Fruit fly (Drosophila melanogaster) whole organism, embryonic: ENCODE results near the gene Rip11.

Source experiments
- Bgb ChIP-seq: fragments of 200-800 bp; sonication (Bioruptor generic); IDR thresholded peaks from 2 replicates; pipeline ENCODE4 v1.3.6; 2022; ENCODE audit warnings: missing biosample characterization, missing genetic modification characterization; ENCODE audit not compliant: partially characterized antibody
- Bteb2 ChIP-seq: fragments of 200-800 bp; sonication (Bioruptor generic); optimal IDR thresholded peaks from 2 replicates; lab custom pipeline; 2016; ENCODE audit warnings: missing biosample characterization, missing genetic modification characterization
- C15 ChIP-seq: fragments of 200-800 bp; sonication (Bioruptor generic); IDR thresholded peaks from 3 replicates; pipeline ENCODE4 v1.3.6; 2022; ENCODE audit warnings: missing biosample characterization, missing genetic modification characterization
- CG12219 ChIP-seq: fragments of 200-800 bp; sonication (Bioruptor generic); optimal IDR thresholded peaks from 3 replicates; lab custom pipeline; 2018; ENCODE audit warnings: missing biosample characterization, mild to moderate bottlenecking, missing genetic modification characterization
- CG13775 ChIP-seq: fragments of 200-800 bp; sonication (Bioruptor generic); optimal IDR thresholded peaks from 3 replicates; lab custom pipeline; 2017; ENCODE audit warnings: missing biosample characterization, mild to moderate bottlenecking, missing genetic modification characterization
- CG15011 ChIP-seq: fragments of 200-800 bp; sonication (Bioruptor generic); optimal IDR thresholded peaks from 3 replicates; lab custom pipeline; 2018; ENCODE audit warnings: missing biosample characterization, mild to moderate bottlenecking, missing genetic modification characterization
- CG17829 ChIP-seq: fragments of 200-800 bp; optimal IDR thresholded peaks from 2 replicates; lab custom pipeline; 2019; ENCODE audit warnings: missing biosample characterization, mild to moderate bottlenecking, missing genetic modification characterization, moderate library complexity
- CG18764 ChIP-seq: fragments of 200-800 bp; sonication (Bioruptor generic); optimal IDR thresholded peaks from 3 replicates; lab custom pipeline; 2016; ENCODE audit warnings: missing biosample characterization, missing genetic modification characterization
- CG2120 ChIP-seq: fragments of 200-800 bp; sonication (Bioruptor generic); optimal IDR thresholded peaks from 3 replicates; lab custom pipeline; 2016; ENCODE audit warnings: missing biosample characterization, missing genetic modification characterization
- CG2129 ChIP-seq: fragments of 200-800 bp; sonication (Bioruptor generic); IDR thresholded peaks from 2 replicates; pipeline ENCODE4 v1.3.6; 2022; ENCODE audit warnings: missing biosample characterization, missing genetic modification characterization; ENCODE audit not compliant: partially characterized antibody
- CG2678 ChIP-seq: fragments of 200-800 bp; sonication (Bioruptor generic); optimal IDR thresholded peaks from 3 replicates; lab custom pipeline; 2019; ENCODE audit warnings: missing biosample characterization, mild to moderate bottlenecking, missing genetic modification characterization, moderate library complexity
- CG2889 ChIP-seq: fragments of 200-800 bp; sonication (Bioruptor generic); IDR thresholded peaks from 3 replicates; pipeline ENCODE4 v1.3.6; 2022; ENCODE audit warnings: missing biosample characterization, missing genetic modification characterization
- CG31365 ChIP-seq: fragments of 200-800 bp; sonication (Bioruptor generic); optimal IDR thresholded peaks from 2 replicates; lab custom pipeline; 2018; ENCODE audit warnings: missing biosample characterization, mild to moderate bottlenecking, missing genetic modification characterization
- CG3281 ChIP-seq: fragments of 200-800 bp; sonication (Bioruptor generic); optimal IDR thresholded peaks from 3 replicates; lab custom pipeline; 2017; ENCODE audit warnings: missing biosample characterization, mild to moderate bottlenecking, missing genetic modification characterization
- CG33557 ChIP-seq: fragments of 200-800 bp; sonication (Bioruptor generic); optimal IDR thresholded peaks from 2 replicates; lab custom pipeline; 2019; ENCODE audit warnings: missing biosample characterization, mild to moderate bottlenecking, missing genetic modification characterization, moderate library complexity
- CG34422 ChIP-seq: fragments of 200-800 bp; sonication (Bioruptor generic); IDR thresholded peaks from 3 replicates; pipeline ENCODE4 v1.3.6; 2022; ENCODE audit warnings: missing biosample characterization, missing genetic modification characterization
- CG3995 ChIP-seq: fragments of 200-800 bp; sonication (Bioruptor generic); optimal IDR thresholded peaks from 3 replicates; lab custom pipeline; 2016; ENCODE audit warnings: missing biosample characterization, missing genetic modification characterization
- CG4282 ChIP-seq: fragments of 200-800 bp; sonication (Bioruptor generic); optimal IDR thresholded peaks from 2 replicates; lab custom pipeline; 2016; ENCODE audit warnings: missing biosample characterization, missing genetic modification characterization
- CG4424 ChIP-seq: fragments of 200-800 bp; sonication (Bioruptor generic); optimal IDR thresholded peaks from 3 replicates; lab custom pipeline; 2016; ENCODE audit warnings: missing biosample characterization, missing genetic modification characterization
- CG8290 ChIP-seq, 3 experiments: fragments of 200-800 bp; sonication (Bioruptor generic); optimal IDR thresholded peaks; 2 replicates each; lab custom pipeline; 2016 to 2019; ENCODE audit warnings: missing biosample characterization in 3 of 3, missing genetic modification characterization in 3 of 3, mild to moderate bottlenecking in 2 of 3, moderate library complexity in 1 of 3
- CG9437 ChIP-seq: fragments of 200-800 bp; sonication (Bioruptor generic); optimal IDR thresholded peaks from 2 replicates; lab custom pipeline; 2018; ENCODE audit warnings: missing biosample characterization, mild to moderate bottlenecking, missing genetic modification characterization
- CG9932 ChIP-seq: fragments of 200-800 bp; sonication (Bioruptor generic); IDR thresholded peaks from 2 replicates; pipeline ENCODE4 v1.3.6; 2022; ENCODE audit warnings: missing biosample characterization, missing genetic modification characterization
- CHES-1-like ChIP-seq: fragments of 200-800 bp; sonication (Bioruptor generic); optimal IDR thresholded peaks from 2 replicates; lab custom pipeline; 2016; ENCODE audit warnings: missing biosample characterization, missing genetic modification characterization
- Chrac-16 ChIP-seq: fragments of 200-800 bp; sonication (Bioruptor generic); optimal IDR thresholded peaks from 3 replicates; lab custom pipeline; 2016; ENCODE audit warnings: missing biosample characterization, missing genetic modification characterization
- CrebB ChIP-seq: fragments of 200-800 bp; sonication (Bioruptor generic); optimal IDR thresholded peaks from 3 replicates; lab custom pipeline; 2018; ENCODE audit warnings: missing biosample characterization, mild to moderate bottlenecking, missing genetic modification characterization
- H2.0 ChIP-seq: fragments of 200-800 bp; sonication (Bioruptor generic); IDR thresholded peaks from 2 replicates; pipeline ENCODE4 v1.3.6; 2022; ENCODE audit warnings: missing biosample characterization, missing genetic modification characterization
- HmgD ChIP-seq: fragments of 200-800 bp; sonication (Bioruptor generic); optimal IDR thresholded peaks from 3 replicates; lab custom pipeline; 2016; ENCODE audit warnings: missing biosample characterization, missing genetic modification characterization
- Hr78 ChIP-seq, 2 experiments: fragments of 200-800 bp in 1 of 2; fragments of >200 bp in 1 of 2; sonication (Bioruptor generic) in 1 of 2; optimal IDR thresholded peaks; 2 replicates each; lab custom pipeline; 2017 to 2019; ENCODE audit warnings: missing biosample characterization in 2 of 2, missing genetic modification characterization in 2 of 2, mild to moderate bottlenecking in 1 of 2, moderate library complexity in 1 of 2
- Nf-YB ChIP-seq: fragments of 200-800 bp; sonication (Bioruptor generic); optimal IDR thresholded peaks from 3 replicates; lab custom pipeline; 2019; ENCODE audit warnings: missing biosample characterization, mild to moderate bottlenecking, missing genetic modification characterization, moderate library complexity
- Sox102F ChIP-seq: fragments of 200-800 bp; sonication (Bioruptor generic); optimal IDR thresholded peaks from 2 replicates; lab custom pipeline; 2018; ENCODE audit warnings: missing biosample characterization, mild to moderate bottlenecking, missing genetic modification characterization, moderate library complexity
- Vsx1 ChIP-seq: fragments of 200-800 bp; sonication (Bioruptor generic); optimal IDR thresholded peaks from 2 replicates; lab custom pipeline; 2017; ENCODE audit warnings: missing biosample characterization, mild to moderate bottlenecking, missing genetic modification characterization, missing genetic modification reagents
- bab2 ChIP-seq: fragments of 200-800 bp; sonication (Bioruptor generic); optimal IDR thresholded peaks from 2 replicates; lab custom pipeline; 2016; ENCODE audit warnings: missing biosample characterization, missing genetic modification characterization
- crol ChIP-seq: fragments of 200-800 bp; sonication (Bioruptor generic); IDR thresholded peaks from 2 replicates; pipeline ENCODE4 v1.3.6; 2022; ENCODE audit warnings: missing biosample characterization, missing genetic modification characterization
- dati ChIP-seq: fragments of 200-800 bp; sonication (Bioruptor generic); IDR thresholded peaks from 2 replicates; pipeline ENCODE4 v1.3.6; 2022; ENCODE audit warnings: missing biosample characterization, missing genetic modification characterization
- dm ChIP-seq: fragments of 200-800 bp; sonication (Bioruptor generic); optimal IDR thresholded peaks from 3 replicates; lab custom pipeline; 2016; ENCODE audit warnings: missing biosample characterization, missing genetic modification characterization
- fd96Cb ChIP-seq: fragments of 200-800 bp; sonication (Bioruptor generic); optimal IDR thresholded peaks from 2 replicates; lab custom pipeline; 2018; ENCODE audit warnings: missing biosample characterization, mild to moderate bottlenecking, missing genetic modification characterization, moderate library complexity
- fu2 ChIP-seq: fragments of 200-800 bp; sonication (Bioruptor generic); optimal IDR thresholded peaks from 2 replicates; lab custom pipeline; 2016; ENCODE audit warnings: missing biosample characterization, missing genetic modification characterization
- kni ChIP-seq: fragments of 200-800 bp; sonication (Bioruptor generic); optimal IDR thresholded peaks from 3 replicates; lab custom pipeline; 2017; ENCODE audit warnings: mild to moderate bottlenecking, missing biosample characterization, missing genetic modification reagents, missing genetic modification characterization
- peb ChIP-seq: fragments of 200-800 bp; sonication (Bioruptor generic); IDR thresholded peaks from 2 replicates; pipeline ENCODE4 v1.3.6; 2022; ENCODE audit warnings: missing biosample characterization, missing genetic modification characterization
- psq ChIP-seq: fragments of 200-800 bp; sonication (Bioruptor generic); optimal IDR thresholded peaks from 2 replicates; lab custom pipeline; 2017; ENCODE audit warnings: missing biosample characterization, missing genetic modification characterization
- repo ChIP-seq: fragments of 200-800 bp; sonication (Bioruptor generic); optimal IDR thresholded peaks from 2 replicates; lab custom pipeline; 2016; ENCODE audit warnings: missing biosample characterization, missing genetic modification characterization
- schlank ChIP-seq: fragments of 200-800 bp; sonication (Bioruptor generic); optimal IDR thresholded peaks from 2 replicates; lab custom pipeline; 2018; ENCODE audit warnings: missing biosample characterization, mild to moderate bottlenecking, missing genetic modification characterization
- sima ChIP-seq: fragments of 200-800 bp; sonication (Bioruptor generic); optimal IDR thresholded peaks from 2 replicates; lab custom pipeline; 2016; ENCODE audit warnings: missing biosample characterization, missing genetic modification characterization
- sna ChIP-seq: fragments of 200-800 bp; sonication (Bioruptor generic); IDR thresholded peaks from 2 replicates; pipeline ENCODE4 v1.3.6; 2022; ENCODE audit warnings: missing biosample characterization, missing genetic modification characterization; ENCODE audit not compliant: partially characterized antibody
- sqz ChIP-seq: fragments of 200-800 bp; sonication (Bioruptor generic); optimal IDR thresholded peaks from 3 replicates; lab custom pipeline; 2018; ENCODE audit warnings: missing biosample characterization, mild to moderate bottlenecking, missing genetic modification characterization
- tup ChIP-seq: fragments of 200-800 bp; sonication (Bioruptor generic); optimal IDR thresholded peaks from 2 replicates; lab custom pipeline; 2016; ENCODE audit warnings: missing biosample characterization, mild to moderate bottlenecking, missing genetic modification characterization, moderate library complexity
- unpg ChIP-seq: fragments of 200-800 bp; sonication (Bioruptor generic); optimal IDR thresholded peaks from 3 replicates; lab custom pipeline; 2018; ENCODE audit warnings: missing biosample characterization, mild to moderate bottlenecking, missing genetic modification characterization, moderate library complexity
- vvl ChIP-seq: fragments of 200-800 bp; sonication (Bioruptor generic); IDR thresholded peaks from 2 replicates; pipeline ENCODE4 v1.3.6; 2022; ENCODE audit warnings: missing biosample characterization, missing genetic modification characterization
- wdn ChIP-seq: fragments of 200-800 bp; sonication (Bioruptor generic); IDR thresholded peaks from 2 replicates; pipeline ENCODE4 v1.3.6; 2022; ENCODE audit warnings: missing biosample characterization, missing genetic modification characterization
- wor ChIP-seq: fragments of 200-800 bp; sonication (Bioruptor generic); IDR thresholded peaks from 2 replicates; pipeline ENCODE4 v1.3.6; 2022; ENCODE audit warnings: missing biosample characterization, missing genetic modification characterization
- zfh2 ChIP-seq: fragments of 200-800 bp; sonication (Bioruptor generic); optimal IDR thresholded peaks from 2 replicates; lab custom pipeline; 2016; ENCODE audit warnings: missing biosample characterization, missing genetic modification characterization

Rip11 gene

DNA sequence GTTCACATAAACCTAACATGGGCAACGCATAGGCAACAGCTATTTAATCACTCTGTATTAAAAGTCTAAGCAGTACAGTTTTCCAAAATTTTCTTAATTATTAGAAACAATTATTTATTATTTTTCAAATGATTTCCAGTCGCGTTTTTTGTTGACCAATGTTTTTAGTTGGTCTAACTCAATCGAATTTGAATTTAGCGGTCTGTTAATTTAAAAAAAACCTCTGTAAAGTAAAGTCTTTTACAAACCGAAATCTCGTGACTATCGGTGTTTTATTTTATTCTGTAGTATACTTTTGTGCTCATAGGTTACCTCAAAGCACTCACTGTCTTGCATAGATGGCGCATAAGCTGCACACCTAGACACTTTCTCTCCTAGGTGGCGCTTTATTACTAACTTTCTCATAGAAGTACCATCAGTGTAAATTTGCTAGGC is 12.3 kb downstream of the Rip11 start (continued):
- TF ChIP-seq CG15011 (GFP tag; lab: Kevin White, UChicago) (no peak), CG3281 (GFP tag; lab: Kevin White, UChicago) (no peak), Nf-YB (GFP tag; lab: Kevin White, UChicago) (no peak), CG33557 (GFP tag; lab: Kevin White, UChicago) (no peak), CHES-1-like (no peak), CG8290 (GFP tag; optimal IDR thresholded peaks at IDR 0.05; lab: Kevin White, UChicago) (no peak), CG8290 (tag; optimal IDR thresholded peaks at IDR 0.05; lab: Kevin White, UChicago) (peak in 1 of 2 experiments; percentile 62), sima (GFP tag; lab: Kevin White, UChicago) (no peak), Hr78 (GFP tag; optimal IDR thresholded peaks at IDR 0.05; lab: Kevin White, UChicago) (no peak), CG2129 (no peak; the same call in 1 of the 2 replicates), wor (GFP tag; lab: Robert Waterston, UW) (no peak), unpg (GFP tag; lab: Kevin White, UChicago) (no peak), zfh2 (GFP tag; lab: Kevin White, UChicago) (peak; percentile 2), CG9932 (GFP tag; lab: Robert Waterston, UW) (peak; percentile 58), CG17829 (tag; lab: Kevin White, UChicago) (peak; percentile 47), HmgD (GFP tag; lab: Kevin White, UChicago) (peak; percentile 50), crol (GFP tag; lab: Robert Waterston, UW) (no peak), bab2 (GFP tag; lab: Kevin White, UChicago) (peak; percentile 25), Bteb2 (GFP tag; lab: Kevin White, UChicago) (no peak), CG9437 (no peak), CG2120 (GFP tag; lab: Kevin White, UChicago) (peak; percentile 48), kni (no peak), psq (no peak), CG31365 (no peak), CG12219 (no peak), dati (GFP tag; lab: Robert Waterston, UW) (no peak), wdn (GFP tag; lab: Robert Waterston, UW) (no peak), Chrac-16 (GFP tag; lab: Kevin White, UChicago) (peak; percentile 57), sqz (GFP tag; lab: Kevin White, UChicago) (peak; percentile 71), schlank (tag; lab: Kevin White, UChicago) (no peak), C15 (GFP tag; lab: Robert Waterston, UW) (no peak), CG2889 (GFP tag; lab: Robert Waterston, UW) (no peak), tup (GFP tag; lab: Kevin White, UChicago) (no peak), repo (no peak), CG4282 (GFP tag; lab: Kevin White, UChicago) (no peak), CG34422 (GFP tag; lab: Robert Waterston, UW) (0 out of 3 replicates have a peak, but pooled peaks have one; percentile 0), dm (GFP tag; lab: Kevin White, UChicago) (no peak), CG4424 (GFP tag; lab: Kevin White, UChicago) (no peak), sna (GFP tag; lab: Robert Waterston, UW) (0 out of 2 replicates have a peak, but pooled peaks have one; percentile 60), CrebB (no peak), vvl (GFP tag; lab: Robert Waterston, UW) (no peak), CG2678 (tag; lab: Kevin White, UChicago) (peak; percentile 22), CG18764 (GFP tag; lab: Kevin White, UChicago) (no peak), peb (GFP tag; lab: Robert Waterston, UW) (no peak), fd96Cb (no peak), H2.0 (GFP tag; lab: Robert Waterston, UW) (no peak), Vsx1 (GFP tag; lab: Kevin White, UChicago) (no peak), Bgb (peak; percentile 69), fu2 (GFP tag; lab: Kevin White, UChicago) (no peak), Sox102F (GFP tag; lab: Kevin White, UChicago) (peak; percentile 39), CG13775 (GFP tag; lab: Kevin White, UChicago) (peak; percentile 15), CG3995 (peak; percentile 27)
